Worm (Caenorhabditis elegans): ENCODE results near the gene nhr-157.

nhr-157 gene

DNA sequence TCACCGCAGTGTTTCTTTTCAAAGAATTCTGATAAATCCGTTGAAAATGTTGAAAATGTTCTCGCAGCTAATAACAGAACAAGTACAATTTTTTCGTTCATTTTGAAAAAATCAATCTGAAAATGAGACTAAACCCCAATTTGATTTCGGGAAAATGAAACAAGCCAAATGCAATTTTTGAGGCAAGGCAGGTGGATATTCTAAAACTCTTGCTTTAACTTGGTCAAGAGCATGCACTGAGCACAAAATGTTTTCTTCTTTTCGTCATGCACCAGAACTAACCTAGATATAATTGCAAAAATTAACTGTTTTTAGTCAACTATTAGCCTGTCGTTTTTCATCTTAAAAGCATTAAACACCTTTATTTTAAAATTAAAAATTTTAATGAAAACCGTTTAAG, 31.3 kb upstream of the nhr-157 start, which contains the start of gene irld-22:
Gene irld-22, minus strand, starts transcription at position 101 of the 400 bp plus-strand sequence.
- no peak for TF ChIP-seq sea-1 (GFP tag; conservative IDR thresholded peaks at IDR 0.05)
- no peak for TF ChIP-seq tbx-37 (GFP tag; conservative IDR thresholded peaks at IDR 0.05)
- no peak for TF ChIP-seq ceh-36 (tag; optimal IDR thresholded peaks at IDR 0.05)
- TF ChIP-seq tbx-11 (GFP tag; IDR thresholded peaks at IDR 0.05), result no peak
- no peak for TF ChIP-seq hmg-4 (GFP tag; optimal IDR thresholded peaks at IDR 0.05)
- TF ChIP-seq ama-1 (optimal IDR thresholded peaks at IDR 0.05), result no peak
- no peak for TF ChIP-seq flt-1 (GFP tag; IDR thresholded peaks at IDR 0.05)
- TF ChIP-seq hmbx-1 (tag; optimal IDR thresholded peaks at IDR 0.05), result no peak
- no peak for TF ChIP-seq ceh-13 (GFP tag; optimal IDR thresholded peaks at IDR 0.05)
- TF ChIP-seq aly-1 (tag; optimal IDR thresholded peaks at IDR 0.05), result no peak
- no peak for TF ChIP-seq hnd-1 (tag; optimal IDR thresholded peaks at IDR 0.05)
- no peak for TF ChIP-seq pes-1 (GFP tag; IDR thresholded peaks at IDR 0.05)
- TF ChIP-seq tra-4 (tag; optimal IDR thresholded peaks at IDR 0.05), result no peak
- no peak for TF ChIP-seq ets-7 (tag; optimal IDR thresholded peaks at IDR 0.05)
- TF ChIP-seq B0310.2 (tag; optimal IDR thresholded peaks at IDR 0.05), result no peak
- no peak for TF ChIP-seq scrt-1 (GFP tag; IDR thresholded peaks at IDR 0.05)
- no peak for TF ChIP-seq F13C5.2 (tag; optimal IDR thresholded peaks at IDR 0.05)

DNA sequence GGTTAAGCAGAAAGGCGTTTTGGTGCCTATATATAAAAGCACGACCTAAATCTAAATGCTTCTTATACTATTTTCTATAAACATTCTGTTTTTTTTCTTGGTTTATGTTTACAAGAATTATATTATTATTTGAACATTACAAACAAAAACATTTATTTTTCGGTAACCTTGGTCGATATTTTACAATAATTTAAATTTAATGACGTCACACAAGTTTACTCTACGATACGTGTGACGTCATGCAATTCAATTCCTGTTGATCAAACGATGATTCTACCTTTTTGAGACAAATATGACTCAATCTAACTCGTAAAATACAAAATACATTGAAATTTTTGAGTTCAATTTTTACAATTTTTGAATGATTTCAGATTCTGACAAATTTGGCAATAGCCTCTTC, 27.2 kb upstream of the nhr-157 start:
- TF ChIP-seq hnd-1 (tag; optimal IDR thresholded peaks at IDR 0.05) (no peak), ets-7 (tag; optimal IDR thresholded peaks at IDR 0.05) (no peak), aly-1 (tag; optimal IDR thresholded peaks at IDR 0.05) (no peak), ceh-13 (GFP tag; optimal IDR thresholded peaks at IDR 0.05) (no peak), ama-1 (optimal IDR thresholded peaks at IDR 0.05) (no peak), sea-1 (GFP tag; conservative IDR thresholded peaks at IDR 0.05) (no peak), F13C5.2 (tag; optimal IDR thresholded peaks at IDR 0.05) (no peak), pes-1 (GFP tag; IDR thresholded peaks at IDR 0.05) (no peak), hmbx-1 (tag; optimal IDR thresholded peaks at IDR 0.05) (no peak), B0310.2 (tag; optimal IDR thresholded peaks at IDR 0.05) (no peak), tbx-37 (GFP tag; conservative IDR thresholded peaks at IDR 0.05) (no peak), tra-4 (tag; optimal IDR thresholded peaks at IDR 0.05) (no peak), flt-1 (GFP tag; IDR thresholded peaks at IDR 0.05) (no peak), hmg-4 (GFP tag; optimal IDR thresholded peaks at IDR 0.05) (no peak), ceh-36 (tag; optimal IDR thresholded peaks at IDR 0.05) (no peak), tbx-11 (GFP tag; IDR thresholded peaks at IDR 0.05) (no peak), scrt-1 (GFP tag; IDR thresholded peaks at IDR 0.05) (no peak)

ce11 chrV:3894661-3895060, 25.9 kb upstream of the nhr-157 start, which contains the start of gene sre-9:
Gene sre-9, plus strand, starts transcription at chrV:3894961.
- TF ChIP-seq flt-1 (GFP tag; IDR thresholded peaks at IDR 0.05), result no peak
- TF ChIP-seq hmbx-1 (tag; optimal IDR thresholded peaks at IDR 0.05), result no peak
- no peak for TF ChIP-seq hmg-4 (GFP tag; optimal IDR thresholded peaks at IDR 0.05)
- no peak for TF ChIP-seq ama-1 (optimal IDR thresholded peaks at IDR 0.05)
- no peak for TF ChIP-seq sea-1 (GFP tag; conservative IDR thresholded peaks at IDR 0.05)
- no peak for TF ChIP-seq tbx-37 (GFP tag; conservative IDR thresholded peaks at IDR 0.05)
- TF ChIP-seq ets-7 (tag; optimal IDR thresholded peaks at IDR 0.05), result no peak
- no peak for TF ChIP-seq tra-4 (tag; optimal IDR thresholded peaks at IDR 0.05)
- TF ChIP-seq hnd-1 (tag; optimal IDR thresholded peaks at IDR 0.05), result no peak
- no peak for TF ChIP-seq aly-1 (tag; optimal IDR thresholded peaks at IDR 0.05)
- no peak for TF ChIP-seq ceh-36 (tag; optimal IDR thresholded peaks at IDR 0.05)
- TF ChIP-seq F13C5.2 (tag; optimal IDR thresholded peaks at IDR 0.05), result no peak
- TF ChIP-seq B0310.2 (tag; optimal IDR thresholded peaks at IDR 0.05), result no peak

- TF ChIP-seq F13C5.2 (tag; optimal IDR thresholded peaks at IDR 0.05) (no peak), flt-1 (GFP tag; IDR thresholded peaks at IDR 0.05) (no peak), aly-1 (tag; optimal IDR thresholded peaks at IDR 0.05) (no peak), tra-4 (tag; optimal IDR thresholded peaks at IDR 0.05) (no peak), ama-1 (optimal IDR thresholded peaks at IDR 0.05) (no peak)
These were observed 23.6 kb upstream of the nhr-157 start, which contains the start of gene C17E7.4 for ce11 chrV:3892361-3892904. Gene C17E7.4, plus strand, starts transcription at chrV:3892854.

ce11 chrV:3891919-3892318, 23.1 kb upstream of the nhr-157 start, which contains the start of gene C17E7.12:
Gene C17E7.12, minus strand, starts transcription at chrV:3892019.
- TF ChIP-seq hmbx-1 (tag; optimal IDR thresholded peaks at IDR 0.05), result no peak
- TF ChIP-seq tbx-37 (GFP tag; conservative IDR thresholded peaks at IDR 0.05), result no peak
- TF ChIP-seq sea-1 (GFP tag; conservative IDR thresholded peaks at IDR 0.05), result no peak
- TF ChIP-seq ceh-13 (GFP tag; optimal IDR thresholded peaks at IDR 0.05), result no peak
- TF ChIP-seq B0310.2 (tag; optimal IDR thresholded peaks at IDR 0.05), result no peak
- no peak for TF ChIP-seq ceh-36 (tag; optimal IDR thresholded peaks at IDR 0.05)
- TF ChIP-seq hnd-1 (tag; optimal IDR thresholded peaks at IDR 0.05), result no peak
- TF ChIP-seq hmg-4 (GFP tag; optimal IDR thresholded peaks at IDR 0.05), result no peak
- no peak for TF ChIP-seq tra-4 (tag; optimal IDR thresholded peaks at IDR 0.05)
- no peak for TF ChIP-seq pes-1 (GFP tag; IDR thresholded peaks at IDR 0.05)
- TF ChIP-seq aly-1 (tag; optimal IDR thresholded peaks at IDR 0.05), result no peak
- no peak for TF ChIP-seq ama-1 (optimal IDR thresholded peaks at IDR 0.05)
- no peak for TF ChIP-seq tbx-11 (GFP tag; IDR thresholded peaks at IDR 0.05)
- no peak for TF ChIP-seq ets-7 (tag; optimal IDR thresholded peaks at IDR 0.05)
- no peak for TF ChIP-seq flt-1 (GFP tag; IDR thresholded peaks at IDR 0.05)

ce11 chrV:3890761-3891160, 22.0 kb upstream of the nhr-157 start, which contains the start of gene C17E7.9:
Gene C17E7.9, minus strand, starts transcription at chrV:3890861.
- TF ChIP-seq ceh-13 (GFP tag; optimal IDR thresholded peaks at IDR 0.05), result no peak

DNA sequence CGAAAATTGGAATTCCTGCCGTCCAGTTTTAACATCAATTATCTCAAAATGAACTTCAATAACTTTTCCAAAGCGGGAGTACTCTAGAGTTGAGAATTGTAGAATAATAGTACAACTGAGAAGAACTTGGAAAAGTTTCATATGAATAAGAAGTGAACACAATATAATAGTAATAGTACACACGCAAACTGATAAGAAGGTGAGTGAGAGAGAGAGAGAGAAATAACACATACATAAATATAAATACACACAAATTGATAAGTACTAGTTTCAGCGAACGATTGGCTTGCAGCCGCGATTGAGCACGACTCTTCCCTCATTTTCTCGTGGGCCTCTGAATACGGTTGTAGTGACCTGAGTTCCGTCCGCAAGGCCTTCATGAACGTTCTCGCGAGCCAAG, 20.3 kb upstream of the nhr-157 start, which contains the start of gene C17E7.13:
Gene C17E7.13, minus strand, starts transcription at position 176 of the 400 bp plus-strand sequence.
- TF ChIP-seq ama-1 (optimal IDR thresholded peaks at IDR 0.05) (no peak), scrt-1 (GFP tag; IDR thresholded peaks at IDR 0.05) (no peak), hmg-4 (GFP tag; optimal IDR thresholded peaks at IDR 0.05) (no peak), F13C5.2 (tag; optimal IDR thresholded peaks at IDR 0.05) (no peak), sea-1 (GFP tag; conservative IDR thresholded peaks at IDR 0.05) (no peak), tra-4 (tag; optimal IDR thresholded peaks at IDR 0.05) (no peak), ceh-13 (GFP tag; optimal IDR thresholded peaks at IDR 0.05) (no peak), hnd-1 (tag; optimal IDR thresholded peaks at IDR 0.05) (no peak), ceh-36 (tag; optimal IDR thresholded peaks at IDR 0.05) (no peak), ets-7 (tag; optimal IDR thresholded peaks at IDR 0.05) (no peak), flt-1 (GFP tag; IDR thresholded peaks at IDR 0.05) (no peak), B0310.2 (tag; optimal IDR thresholded peaks at IDR 0.05) (no peak), hmbx-1 (tag; optimal IDR thresholded peaks at IDR 0.05) (no peak), aly-1 (tag; optimal IDR thresholded peaks at IDR 0.05) (no peak), tbx-11 (GFP tag; IDR thresholded peaks at IDR 0.05) (no peak), tbx-37 (GFP tag; conservative IDR thresholded peaks at IDR 0.05) (no peak)

Data from whole organism, early embryonic.